Fruit fly (Drosophila melanogaster) Kc167 (cell line): ENCODE measurements around the gene Atg18b.

ENCODE experiments used
- Myc ChIP-seq: fragments of >200 bp; optimal IDR thresholded peaks from 2 replicates; lab custom pipeline; 2017; ENCODE audit warnings: missing external identifiers
- Sin3A ChIP-seq: fragments of >200 bp; optimal IDR thresholded peaks from 2 replicates; lab custom pipeline; 2018; ENCODE audit warnings: missing external identifiers
- h ChIP-seq: fragments of >200 bp; optimal IDR thresholded peaks from 3 replicates; lab custom pipeline; 2018; ENCODE audit warnings: missing external identifiers
- insv ChIP-seq: fragments of >200 bp; optimal IDR thresholded peaks from 3 replicates; lab custom pipeline; 2018; ENCODE audit warnings: missing external identifiers
- psq ChIP-seq: fragments of >200 bp; optimal IDR thresholded peaks from 2 replicates; lab custom pipeline; 2017; ENCODE audit warnings: missing external identifiers
- ttk ChIP-seq: sonication (Bioruptor generic); optimal IDR thresholded peaks from 2 replicates; lab custom pipeline; 2017; ENCODE audit warnings: missing external identifiers

Atg18b gene

dm6 chr2L:21189273-21189781 lies 31.0 kb downstream of the Atg18b start:
- TF ChIP-seq Sin3A (lab: Kevin White, UChicago) (no peak), Myc (lab: Kevin White, UChicago) (no peak), h (no peak), ttk (lab: Kevin White, UChicago) (no peak), psq (lab: Kevin White, UChicago) (no peak), insv (lab: Kevin White, UChicago) (no peak)

- TF ChIP-seq Myc (lab: Kevin White, UChicago) (no peak), Sin3A (lab: Kevin White, UChicago) (no peak), psq (lab: Kevin White, UChicago) (no peak), insv (lab: Kevin White, UChicago) (no peak), h (no peak), ttk (lab: Kevin White, UChicago) (no peak)
Observed at dm6 chr2L:21187753-21188152, 32.6 kb downstream of the Atg18b start.

- TF ChIP-seq Myc (lab: Kevin White, UChicago) (no peak), insv (lab: Kevin White, UChicago) (no peak)
Observed at dm6 chr2L:21179615-21180031, 40.7 kb downstream of the Atg18b start, which contains the start of the genes bur and Mcm10. TSS of gene bur (minus strand) at chr2L:21179683. TSS of gene Mcm10 (plus strand) at chr2L:21179933.

- no peak for TF ChIP-seq Myc (lab: Kevin White, UChicago)
Observed at dm6 chr2L:21179217-21179520, 41.2 kb downstream of the Atg18b start.

- TF ChIP-seq ttk (lab: Kevin White, UChicago) = no peak
Observed at dm6 chr2L:21178436-21179216, 41.7 kb downstream of the Atg18b start.

- no peak for TF ChIP-seq Myc (lab: Kevin White, UChicago)
- TF ChIP-seq psq (lab: Kevin White, UChicago) = no peak
- no peak for TF ChIP-seq Sin3A (lab: Kevin White, UChicago)
- TF ChIP-seq h = no peak
- no peak for TF ChIP-seq insv (lab: Kevin White, UChicago)
- no peak for TF ChIP-seq ttk (lab: Kevin White, UChicago)
Observed at dm6 chr2L:21172922-21173321, 47.5 kb downstream of the Atg18b start, which contains the start of gene CG31627. TSS of gene CG31627 (plus strand) at chr2L:21173222.

dm6 chr2L:21169863-21170262 lies 50.5 kb downstream of the Atg18b start:
- TF ChIP-seq Sin3A (lab: Kevin White, UChicago) (no peak), Myc (lab: Kevin White, UChicago) (no peak), insv (lab: Kevin White, UChicago) (no peak), h (no peak), psq (lab: Kevin White, UChicago) (no peak), ttk (lab: Kevin White, UChicago) (no peak)

dm6 chr2L:21169160-21169624 lies 51.2 kb downstream of the Atg18b start:
- no peak for TF ChIP-seq psq (lab: Kevin White, UChicago)
- no peak for TF ChIP-seq Myc (lab: Kevin White, UChicago)
- no peak for TF ChIP-seq Sin3A (lab: Kevin White, UChicago)
- TF ChIP-seq h = no peak
- no peak for TF ChIP-seq ttk (lab: Kevin White, UChicago)
- TF ChIP-seq insv (lab: Kevin White, UChicago) = no peak

- no peak for TF ChIP-seq Myc (lab: Kevin White, UChicago)
- no peak for TF ChIP-seq insv (lab: Kevin White, UChicago)
- no peak for TF ChIP-seq ttk (lab: Kevin White, UChicago)
- no peak for TF ChIP-seq Sin3A (lab: Kevin White, UChicago)
- TF ChIP-seq h = no peak
- TF ChIP-seq psq (lab: Kevin White, UChicago) = no peak
Observed at dm6 chr2L:21168295-21169159, 51.8 kb downstream of the Atg18b start, which contains the start of the genes mAcon1, CG43345 and CG43346. TSS of gene mAcon1 (plus strand) at chr2L:21168570. TSS of gene CG43345 (minus strand) at chr2L:21168581. TSS of gene CG43346 (minus strand) at chr2L:21168581.

- TF ChIP-seq Sin3A (lab: Kevin White, UChicago) = no peak
- no peak for TF ChIP-seq psq (lab: Kevin White, UChicago)
- no peak for TF ChIP-seq ttk (lab: Kevin White, UChicago)
- TF ChIP-seq insv (lab: Kevin White, UChicago) = no peak
- no peak for TF ChIP-seq Myc (lab: Kevin White, UChicago)
- TF ChIP-seq h = no peak
Observed at dm6 chr2L:21166422-21166821, 54.0 kb downstream of the Atg18b start.

dm6 chr2L:21163311-21163842 lies 57.0 kb downstream of the Atg18b start, which contains the start of gene Noc2:
TSS of gene Noc2 (plus strand) at chr2L:21163641.
- TF ChIP-seq h (no peak), psq (lab: Kevin White, UChicago) (no peak), ttk (lab: Kevin White, UChicago) (no peak), Sin3A (lab: Kevin White, UChicago) (no peak), insv (lab: Kevin White, UChicago) (no peak), Myc (lab: Kevin White, UChicago) (no peak)
